Worm (Caenorhabditis elegans): ENCODE results near the gene F59A1.12.

The F59A1.12 gene

DNA sequence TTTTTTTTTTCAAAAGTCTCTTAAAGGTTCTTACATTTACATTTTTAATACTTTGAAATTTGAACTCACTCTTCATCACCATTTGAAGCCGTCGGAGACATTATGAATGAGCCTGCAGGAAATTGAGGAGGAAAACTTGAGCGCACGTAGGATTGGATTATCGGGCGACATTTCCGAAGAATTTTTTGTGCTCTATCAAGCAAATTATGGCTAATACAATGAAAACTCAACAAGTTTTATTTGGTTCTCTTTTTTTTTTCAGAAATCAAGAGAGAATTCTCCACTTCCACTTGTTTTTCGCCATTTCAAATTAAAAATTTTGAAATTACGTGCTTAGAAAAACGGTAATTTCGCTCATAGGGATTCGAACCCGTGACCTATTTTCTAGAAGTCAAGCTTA, at the start of gene F59A1.12:
Gene F59A1.12, minus strand, starts transcription at position 101 of the 400 bp plus-strand sequence.
- TF ChIP-seq sea-1 (GFP tag; conservative IDR thresholded peaks at IDR 0.05) (no peak), hmbx-1 (tag; optimal IDR thresholded peaks at IDR 0.05) (no peak), tbx-11 (GFP tag; IDR thresholded peaks at IDR 0.05) (no peak), hnd-1 (tag; optimal IDR thresholded peaks at IDR 0.05) (no peak), tra-4 (tag; optimal IDR thresholded peaks at IDR 0.05) (no peak), hmg-4 (GFP tag; optimal IDR thresholded peaks at IDR 0.05) (no peak)

DNA sequence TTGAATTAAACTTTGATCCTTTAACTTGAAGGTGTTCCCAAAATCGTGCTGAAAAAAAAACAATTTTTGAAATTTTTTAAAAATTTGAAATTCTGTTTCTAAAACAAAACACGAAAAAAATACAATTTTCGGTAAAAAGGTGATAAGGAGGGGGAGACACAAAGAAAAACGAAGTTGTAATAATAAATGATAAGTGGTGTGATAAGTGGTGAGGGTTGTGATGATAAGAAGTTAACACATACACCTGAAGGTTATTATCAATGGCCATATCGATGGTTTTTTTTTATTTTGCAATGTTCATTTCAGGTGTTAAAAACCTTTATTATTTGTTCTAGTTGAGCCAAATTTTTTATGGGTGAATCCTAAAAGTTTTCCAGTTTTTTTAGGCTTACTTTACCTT, 46.8 kb upstream of the F59A1.12 start, which contains the start of gene twk-33:
Gene twk-33, minus strand, starts transcription at position 48 of the 400 bp plus-strand sequence.
- TF ChIP-seq flt-1 (GFP tag; IDR thresholded peaks at IDR 0.05) (no peak), pes-1 (GFP tag; IDR thresholded peaks at IDR 0.05) (no peak), ceh-13 (GFP tag; optimal IDR thresholded peaks at IDR 0.05) (no peak), tbx-37 (GFP tag; conservative IDR thresholded peaks at IDR 0.05) (no peak), hnd-1 (tag; optimal IDR thresholded peaks at IDR 0.05) (no peak), ama-1 (optimal IDR thresholded peaks at IDR 0.05) (no peak), hmbx-1 (tag; optimal IDR thresholded peaks at IDR 0.05) (no peak), hmg-4 (GFP tag; optimal IDR thresholded peaks at IDR 0.05) (no peak), ceh-36 (tag; optimal IDR thresholded peaks at IDR 0.05) (no peak), F13C5.2 (tag; optimal IDR thresholded peaks at IDR 0.05) (no peak), aly-1 (tag; optimal IDR thresholded peaks at IDR 0.05) (no peak)

DNA sequence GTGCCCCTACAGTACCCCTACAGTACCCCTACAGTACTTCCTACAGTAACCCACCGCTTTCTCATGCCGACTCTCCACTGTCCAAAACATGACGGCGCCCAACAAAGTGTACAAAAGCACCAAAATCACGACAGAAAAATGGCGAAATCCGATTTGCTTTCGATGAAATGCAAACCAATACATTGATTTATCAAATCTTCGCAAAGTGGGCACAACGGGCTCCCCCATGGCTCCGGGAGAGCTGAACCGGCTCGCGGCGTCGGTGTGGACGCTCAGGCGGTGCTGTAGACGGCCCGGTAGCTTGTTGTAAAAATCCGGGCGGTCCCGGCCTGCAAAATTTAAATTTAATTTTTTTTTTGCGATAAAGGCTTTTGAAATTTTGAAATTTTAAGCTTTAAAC, 44.8 kb upstream of the F59A1.12 start:
- TF ChIP-seq ama-1 (optimal IDR thresholded peaks at IDR 0.05) (no peak), ceh-36 (tag; optimal IDR thresholded peaks at IDR 0.05) (no peak), ceh-13 (GFP tag; optimal IDR thresholded peaks at IDR 0.05) (no peak), hnd-1 (tag; optimal IDR thresholded peaks at IDR 0.05) (no peak), tbx-37 (GFP tag; conservative IDR thresholded peaks at IDR 0.05) (no peak), tbx-11 (GFP tag; IDR thresholded peaks at IDR 0.05) (no peak), hmbx-1 (tag; optimal IDR thresholded peaks at IDR 0.05) (no peak), tra-4 (tag; optimal IDR thresholded peaks at IDR 0.05) (no peak), pes-1 (GFP tag; IDR thresholded peaks at IDR 0.05) (no peak), B0310.2 (tag; optimal IDR thresholded peaks at IDR 0.05) (no peak), hmg-4 (GFP tag; optimal IDR thresholded peaks at IDR 0.05) (no peak), F13C5.2 (tag; optimal IDR thresholded peaks at IDR 0.05) (no peak)

DNA sequence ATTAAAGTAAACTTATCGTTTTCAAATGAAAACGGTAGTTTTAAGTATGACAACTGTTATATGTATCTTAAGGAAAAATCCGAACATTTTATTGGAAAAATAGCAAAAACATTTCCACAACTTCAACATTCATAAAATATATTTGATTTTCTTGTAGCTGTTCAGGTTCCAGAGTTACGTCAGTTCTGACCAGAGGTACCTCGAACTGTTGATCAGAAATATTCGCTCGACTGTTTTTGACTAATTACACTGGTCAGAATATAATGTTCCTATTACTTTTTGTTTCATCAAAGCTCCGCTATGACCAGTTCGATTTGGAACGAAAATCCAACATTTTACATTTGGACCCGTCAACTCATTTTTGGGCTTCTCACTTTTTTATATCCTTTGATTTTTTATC, 39.4 kb upstream of the F59A1.12 start, which contains the start of gene srh-31:
Gene srh-31, plus strand, starts transcription at position 301 of the 400 bp plus-strand sequence.
- TF ChIP-seq sea-1 (GFP tag; conservative IDR thresholded peaks at IDR 0.05): no peak
- no peak for TF ChIP-seq ets-7 (tag; optimal IDR thresholded peaks at IDR 0.05)
- TF ChIP-seq aly-1 (tag; optimal IDR thresholded peaks at IDR 0.05): no peak
- TF ChIP-seq ceh-13 (GFP tag; optimal IDR thresholded peaks at IDR 0.05): no peak
- no peak for TF ChIP-seq scrt-1 (GFP tag; IDR thresholded peaks at IDR 0.05)
- no peak for TF ChIP-seq hmbx-1 (tag; optimal IDR thresholded peaks at IDR 0.05)
- no peak for TF ChIP-seq tbx-37 (GFP tag; conservative IDR thresholded peaks at IDR 0.05)
- no peak for TF ChIP-seq B0310.2 (tag; optimal IDR thresholded peaks at IDR 0.05)
- TF ChIP-seq pes-1 (GFP tag; IDR thresholded peaks at IDR 0.05): no peak
- no peak for TF ChIP-seq ama-1 (optimal IDR thresholded peaks at IDR 0.05)
- no peak for TF ChIP-seq tbx-11 (GFP tag; IDR thresholded peaks at IDR 0.05)
- no peak for TF ChIP-seq hnd-1 (tag; optimal IDR thresholded peaks at IDR 0.05)
- no peak for TF ChIP-seq ceh-36 (tag; optimal IDR thresholded peaks at IDR 0.05)
- TF ChIP-seq hmg-4 (GFP tag; optimal IDR thresholded peaks at IDR 0.05): no peak
- TF ChIP-seq flt-1 (GFP tag; IDR thresholded peaks at IDR 0.05): no peak

DNA sequence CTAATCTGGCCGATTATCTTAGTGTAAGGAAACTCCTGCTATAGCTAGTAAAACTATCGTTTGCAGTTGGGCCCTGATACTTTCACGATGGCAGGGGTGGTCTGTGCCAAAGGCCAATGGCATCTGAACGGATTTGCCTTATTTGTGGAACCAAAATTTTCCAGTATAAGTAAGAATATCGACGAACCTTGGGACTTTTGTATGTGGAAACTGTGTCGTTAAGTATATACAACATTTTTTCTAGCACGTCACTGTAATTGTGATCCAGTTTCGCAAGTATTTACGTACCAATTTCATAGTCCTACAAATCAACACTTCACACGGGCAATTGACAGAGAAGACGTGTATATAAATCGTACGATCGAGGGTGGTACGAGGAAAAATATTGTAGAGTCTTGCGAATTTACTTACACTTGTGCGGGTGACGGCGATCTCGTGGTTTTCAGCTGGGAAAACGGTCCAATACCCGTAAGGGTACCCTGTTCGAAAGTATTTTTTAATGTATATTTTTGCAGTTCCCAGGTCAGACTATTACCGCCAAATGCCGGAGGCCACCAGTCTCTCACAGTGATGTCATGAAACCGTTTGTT, 38.7 kb upstream of the F59A1.12 start:
- no peak for TF ChIP-seq pes-1 (GFP tag; IDR thresholded peaks at IDR 0.05)
- no peak for TF ChIP-seq hmg-4 (GFP tag; optimal IDR thresholded peaks at IDR 0.05)
- TF ChIP-seq ceh-13 (GFP tag; optimal IDR thresholded peaks at IDR 0.05): no peak
- no peak for TF ChIP-seq tra-4 (tag; optimal IDR thresholded peaks at IDR 0.05)
- no peak for TF ChIP-seq aly-1 (tag; optimal IDR thresholded peaks at IDR 0.05)
- TF ChIP-seq flt-1 (GFP tag; IDR thresholded peaks at IDR 0.05): no peak
- no peak for TF ChIP-seq ama-1 (optimal IDR thresholded peaks at IDR 0.05)
- no peak for TF ChIP-seq sea-1 (GFP tag; conservative IDR thresholded peaks at IDR 0.05)
- no peak for TF ChIP-seq hnd-1 (tag; optimal IDR thresholded peaks at IDR 0.05)
- TF ChIP-seq ets-7 (tag; optimal IDR thresholded peaks at IDR 0.05): no peak

DNA sequence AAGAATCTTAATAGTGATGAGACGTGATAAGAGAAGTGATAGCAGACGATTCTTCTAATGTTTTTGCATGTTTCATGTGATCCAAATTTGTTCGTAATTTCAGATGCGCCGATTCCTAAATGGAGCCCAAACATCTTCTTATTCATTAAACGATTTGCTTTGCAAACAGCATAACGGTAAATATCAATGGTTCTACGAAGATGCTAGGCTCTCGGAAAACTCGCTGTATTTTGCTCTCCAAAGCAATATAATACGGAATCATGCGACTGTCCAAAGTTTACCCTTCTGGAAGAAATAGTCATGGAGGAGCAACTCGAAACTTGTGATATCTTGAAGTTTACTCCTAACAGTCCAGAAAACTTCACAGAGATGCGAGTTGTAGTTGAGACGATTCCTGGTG, 38.2 kb upstream of the F59A1.12 start, which contains the start of gene W06D12.6:
Gene W06D12.6, plus strand, starts transcription at position 301 of the 400 bp plus-strand sequence.
- TF ChIP-seq hmg-4 (GFP tag; optimal IDR thresholded peaks at IDR 0.05) (no peak), tbx-37 (GFP tag; conservative IDR thresholded peaks at IDR 0.05) (no peak), tra-4 (tag; optimal IDR thresholded peaks at IDR 0.05) (no peak)

DNA sequence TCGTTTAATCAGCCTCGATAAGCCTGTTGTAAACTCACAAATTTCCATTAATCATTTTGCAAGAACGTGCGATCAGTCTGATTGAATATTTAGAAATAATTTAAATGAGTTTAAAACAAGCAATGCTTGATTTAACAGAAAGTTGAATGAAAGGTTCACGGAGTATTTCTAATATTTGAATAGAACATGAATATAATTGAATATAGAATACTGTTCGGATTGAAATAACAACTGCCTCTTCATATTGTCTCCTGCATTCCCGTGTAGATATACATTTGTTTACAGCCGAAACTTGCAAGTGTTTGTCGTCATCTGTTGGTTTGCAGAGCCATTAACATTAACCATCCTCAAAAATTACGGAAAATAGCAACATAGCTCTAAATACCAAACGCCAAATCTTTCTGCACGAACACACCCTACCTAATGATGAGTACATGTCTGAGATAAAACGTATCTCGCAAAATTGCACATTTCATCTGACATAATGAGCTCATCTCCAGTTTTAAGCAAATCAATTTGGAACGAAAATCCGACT, 33.2 kb upstream of the F59A1.12 start, which contains the start of the genes Y26G10.5 and srh-32:
Gene Y26G10.5, minus strand, starts transcription at position 101 of the 535 bp plus-strand sequence.
Gene srh-32, plus strand, starts transcription at position 485 of the 535 bp plus-strand sequence.
- TF ChIP-seq aly-1 (tag; optimal IDR thresholded peaks at IDR 0.05) (no peak), flt-1 (GFP tag; IDR thresholded peaks at IDR 0.05) (no peak), hmg-4 (GFP tag; optimal IDR thresholded peaks at IDR 0.05) (no peak), B0310.2 (tag; optimal IDR thresholded peaks at IDR 0.05) (no peak), hnd-1 (tag; optimal IDR thresholded peaks at IDR 0.05) (no peak)

DNA sequence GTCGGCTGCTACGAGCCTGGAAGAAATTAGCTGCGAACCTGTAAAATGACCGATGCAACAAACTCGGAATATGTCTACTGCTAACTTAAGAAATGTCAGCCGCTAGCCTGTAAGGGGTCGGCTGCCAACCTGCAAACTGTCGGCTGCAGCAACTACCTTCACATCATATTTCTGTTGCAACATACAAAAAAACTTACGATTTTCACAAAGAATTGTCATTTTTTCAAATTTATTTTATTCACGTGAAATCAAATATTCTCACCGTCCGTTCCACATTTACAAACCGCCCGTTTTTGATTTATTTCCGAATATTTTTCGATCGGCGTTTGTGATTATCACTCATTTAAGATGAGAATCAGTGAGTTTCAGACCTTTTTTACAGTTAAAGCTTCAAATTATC, 32.1 kb upstream of the F59A1.12 start, which contains the start of gene Y26G10.6:
Gene Y26G10.6, plus strand, starts transcription at position 301 of the 400 bp plus-strand sequence.
- TF ChIP-seq ama-1 (optimal IDR thresholded peaks at IDR 0.05): no peak
- TF ChIP-seq F13C5.2 (tag; optimal IDR thresholded peaks at IDR 0.05): no peak
- TF ChIP-seq pes-1 (GFP tag; IDR thresholded peaks at IDR 0.05): no peak

All from whole organism, early embryonic.